Fruit fly (Drosophila melanogaster) whole organism, prepupa: Measurements from ENCODE around the gene CG43116.

Experiments used
- CG3032 ChIP-seq: fragments of 200-800 bp; optimal IDR thresholded peaks from 2 replicates; lab custom pipeline; 2019; ENCODE audit warnings: missing biosample characterization, mild to moderate bottlenecking, missing genetic modification characterization, moderate library complexity
- CG6163 ChIP-seq: fragments of 200-800 bp; sonication (Bioruptor generic); IDR thresholded peaks from 3 replicates; pipeline ENCODE4 v1.3.6; 2022; ENCODE audit warnings: missing biosample characterization, missing genetic modification characterization
- CG6854 ChIP-seq: fragments of 200-800 bp; sonication (Bioruptor generic); optimal IDR thresholded peaks from 2 replicates; lab custom pipeline; 2017; ENCODE audit warnings: missing biosample characterization, mild to moderate bottlenecking, missing genetic modification characterization
- CG8119 ChIP-seq: fragments of 200-800 bp; sonication (Bioruptor generic); IDR thresholded peaks from 3 replicates; pipeline ENCODE4 v1.3.6; 2022; ENCODE audit warnings: missing biosample characterization, missing genetic modification characterization
- Hr4 ChIP-seq: fragments of 200-800 bp; sonication (Bioruptor generic); optimal IDR thresholded peaks from 3 replicates; lab custom pipeline; 2016; ENCODE audit warnings: missing biosample characterization, missing genetic modification characterization
- Sox102F ChIP-seq: fragments of 200-800 bp; sonication (Bioruptor generic); optimal IDR thresholded peaks from 2 replicates; lab custom pipeline; 2016; ENCODE audit warnings: missing biosample characterization, mild to moderate bottlenecking, missing genetic modification characterization
- achi ChIP-seq: fragments of 200-800 bp; sonication (Bioruptor generic); optimal IDR thresholded peaks from 3 replicates; lab custom pipeline; 2016; ENCODE audit warnings: missing biosample characterization, missing genetic modification characterization
- salr ChIP-seq, 2 experiments: fragments of 200-800 bp; sonication (Bioruptor generic); optimal IDR thresholded peaks; 3 replicates each; lab custom pipeline; 2016 to 2018; ENCODE audit warnings: missing biosample characterization in 2 of 2, missing genetic modification characterization in 2 of 2, mild to moderate bottlenecking in 1 of 2
- spab ChIP-seq: fragments of 200-800 bp; sonication (Bioruptor generic); optimal IDR thresholded peaks from 2 replicates; lab custom pipeline; 2017; ENCODE audit warnings: missing biosample characterization, mild to moderate bottlenecking, missing genetic modification characterization, missing genetic modification reagents

DNA sequence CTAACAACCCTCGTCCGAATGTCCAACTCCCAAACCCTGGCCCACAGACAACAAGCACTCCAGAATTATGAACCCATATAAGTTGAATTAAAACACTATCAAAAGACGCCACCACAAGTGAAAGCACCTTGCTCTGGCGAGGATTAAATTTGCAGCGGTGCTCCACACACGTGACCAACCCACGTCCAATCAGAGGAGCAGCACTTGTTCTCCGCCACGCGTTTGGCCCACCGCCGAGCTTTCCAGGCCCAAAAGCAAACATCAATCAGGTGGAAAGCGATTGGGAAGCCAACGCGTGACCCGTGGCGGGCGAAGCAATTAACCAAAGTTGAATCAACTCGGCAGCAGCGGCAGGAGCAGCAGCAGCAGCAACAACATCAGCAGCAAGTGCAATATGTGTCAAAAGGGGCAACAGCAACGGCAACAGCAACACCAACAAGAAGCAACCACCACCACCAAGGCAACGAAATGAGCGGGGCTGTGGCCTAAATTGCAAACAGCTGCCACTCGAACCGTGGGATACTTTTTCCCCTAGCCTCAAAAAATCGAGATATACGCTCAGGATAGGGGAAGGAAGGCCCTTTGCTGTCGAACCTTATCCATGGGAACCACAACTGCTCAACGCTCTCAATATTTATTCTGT, 35.3 kb upstream of the CG43116 start:
- peak; percentile 19 for TF ChIP-seq CG6854 (GFP tag; lab: Kevin White, UChicago)
- TF ChIP-seq Sox102F (GFP tag; lab: Kevin White, UChicago): no peak
- no peak for TF ChIP-seq CG6163
- TF ChIP-seq CG3032 (tag; lab: Kevin White, UChicago): no peak
- no peak for TF ChIP-seq Hr4 (GFP tag; lab: Kevin White, UChicago)
- no peak for TF ChIP-seq achi (GFP tag; lab: Kevin White, UChicago)
- TF ChIP-seq CG8119: no peak
- no peak for TF ChIP-seq spab
- TF ChIP-seq salr (GFP tag; optimal IDR thresholded peaks at IDR 0.05; lab: Kevin White, UChicago): no peak
